Worm (Caenorhabditis elegans) whole organism, early embryonic: ENCODE results near the gene msp-31.
A peak's percentile ranks its signal among the peaks of the same experiment; 100 is the strongest.

Experiments
- B0310.2 ChIP-seq: sonication (generic microtip); optimal IDR thresholded peaks from 2 replicates; lab custom pipeline; 2016; ENCODE audit warnings: mild to moderate bottlenecking, missing genetic modification characterization, missing compliant biosample characterization
- F13C5.2 ChIP-seq: sonication (generic microtip); optimal IDR thresholded peaks from 2 replicates; lab custom pipeline; 2017; ENCODE audit warnings: mild to moderate bottlenecking, missing genetic modification characterization, inconsistent platforms, missing compliant biosample characterization
- aly-1 ChIP-seq: sonication (generic microtip); optimal IDR thresholded peaks from 2 replicates; lab custom pipeline; 2016; ENCODE audit warnings: missing genetic modification characterization, missing compliant biosample characterization
- ama-1 ChIP-seq: fragments of 150-350 bp; optimal IDR thresholded peaks from 2 replicates; lab custom pipeline; 2014
- ceh-13 ChIP-seq: fragments of 200-800 bp; sonication (Bioruptor generic); optimal IDR thresholded peaks from 2 replicates; lab custom pipeline; 2018; ENCODE audit warnings: mild to moderate bottlenecking, missing genetic modification characterization, missing compliant biosample characterization
- ceh-36 ChIP-seq: sonication (generic microtip); optimal IDR thresholded peaks from 2 replicates; lab custom pipeline; 2016; ENCODE audit warnings: missing genetic modification characterization, inconsistent platforms, missing compliant biosample characterization
- ets-7 ChIP-seq: sonication (generic microtip); optimal IDR thresholded peaks from 2 replicates; lab custom pipeline; 2016; ENCODE audit warnings: missing genotype, missing genetic modification characterization, missing compliant biosample characterization
- flt-1 ChIP-seq: fragments of 200-800 bp; sonication (Bioruptor generic); IDR thresholded peaks from 2 replicates; pipeline ENCODE4 v1.3.6; 2022; ENCODE audit warnings: missing genetic modification characterization, missing compliant biosample characterization
- hmbx-1 ChIP-seq: sonication (generic microtip); optimal IDR thresholded peaks from 2 replicates; lab custom pipeline; 2016; ENCODE audit warnings: mild to moderate bottlenecking, missing genetic modification characterization, missing compliant biosample characterization
- hmg-4 ChIP-seq: fragments of 200-800 bp; sonication (Bioruptor generic); optimal IDR thresholded peaks from 2 replicates; lab custom pipeline; 2018; ENCODE audit warnings: mild to moderate bottlenecking, missing genetic modification characterization, missing compliant biosample characterization
- hnd-1 ChIP-seq: sonication (generic microtip); optimal IDR thresholded peaks from 2 replicates; lab custom pipeline; 2016; ENCODE audit warnings: missing genetic modification characterization, missing compliant biosample characterization
- pes-1 ChIP-seq: fragments of 200-800 bp; sonication (Bioruptor generic); IDR thresholded peaks from 2 replicates; pipeline ENCODE4 v1.3.6; 2022; ENCODE audit warnings: missing genetic modification reagents, missing genetic modification characterization, missing compliant biosample characterization
- scrt-1 ChIP-seq: fragments of 200-800 bp; sonication (Bioruptor generic); IDR thresholded peaks from 2 replicates; pipeline ENCODE4 v1.3.6; 2022; ENCODE audit warnings: missing genetic modification characterization, missing compliant biosample characterization
- sea-1 ChIP-seq: fragments of 200-800 bp; sonication (Bioruptor generic); conservative IDR thresholded peaks from 2 replicates; pipeline ENCODE4 v1.3.6; 2022; ENCODE audit warnings: missing genetic modification characterization, missing compliant biosample characterization
- tbx-11 ChIP-seq: fragments of 200-800 bp; sonication (Bioruptor generic); IDR thresholded peaks from 2 replicates; pipeline ENCODE4 v1.3.6; 2022; ENCODE audit warnings: missing genetic modification characterization, missing compliant biosample characterization
- tbx-37 ChIP-seq: fragments of 200-800 bp; sonication (Bioruptor generic); conservative IDR thresholded peaks from 2 replicates; pipeline ENCODE4 v1.3.6; 2022; ENCODE audit warnings: missing genetic modification reagents, missing genetic modification characterization, missing compliant biosample characterization
- tra-4 ChIP-seq: sonication (generic microtip); optimal IDR thresholded peaks from 2 replicates; lab custom pipeline; 2017; ENCODE audit warnings: missing genetic modification characterization, missing compliant biosample characterization

Gene msp-31

ce11 chrII:4876091-4876490, 40.3 kb downstream of the msp-31 start, which contains the start of gene F11G11.13:
TSS of gene F11G11.13 (minus strand) at chrII:4876179.
- no peak for TF ChIP-seq ceh-36 (tag; lab: Kevin White, UChicago)
- no peak for TF ChIP-seq ets-7 (tag; lab: Kevin White, UChicago)
- TF ChIP-seq tbx-37 (GFP tag; lab: Robert Waterston, UW) = no peak
- TF ChIP-seq pes-1 (GFP tag; lab: Robert Waterston, UW) = no peak
- TF ChIP-seq flt-1 (GFP tag; lab: Robert Waterston, UW) = no peak
- no peak for TF ChIP-seq hmg-4 (GFP tag; lab: Kevin White, UChicago)
- no peak for TF ChIP-seq aly-1 (tag; lab: Kevin White, UChicago)
- no peak for TF ChIP-seq hnd-1 (tag; lab: Kevin White, UChicago)
- no peak for TF ChIP-seq scrt-1 (GFP tag; lab: Robert Waterston, UW)
- TF ChIP-seq sea-1 = no peak
- no peak for TF ChIP-seq hmbx-1 (tag; lab: Kevin White, UChicago)
- no peak for TF ChIP-seq ama-1 (lab: Kevin White, UChicago)
- TF ChIP-seq B0310.2 (tag; lab: Kevin White, UChicago) = no peak

DNA sequence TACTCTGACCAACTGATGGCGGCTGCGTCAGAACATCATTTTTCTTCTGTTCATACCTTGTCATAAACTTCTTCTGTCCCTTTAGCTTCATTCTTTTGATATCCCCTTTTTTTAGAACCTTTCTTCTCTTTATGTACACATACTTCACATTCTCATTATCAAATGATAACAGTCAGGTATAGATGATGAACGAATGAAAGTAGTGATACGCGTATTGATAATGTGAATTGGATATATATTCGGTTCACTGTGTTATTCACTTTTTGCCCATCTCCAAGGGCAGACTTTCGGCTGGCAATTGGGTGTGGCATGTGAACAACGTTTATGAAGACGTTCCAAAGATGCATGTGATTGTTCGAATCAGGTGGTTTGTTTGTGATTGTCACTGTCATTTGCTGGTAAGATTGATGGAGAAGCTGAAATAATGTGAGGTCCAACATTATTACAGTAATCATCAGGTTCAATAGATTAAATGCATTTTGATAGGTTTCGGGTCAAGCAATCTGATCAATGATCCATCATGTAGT, 42.0 kb downstream of the msp-31 start, which contains the start of gene F11G11.15:
Gene F11G11.15 (plus strand): TSS at position 511 of the 527 bp plus-strand sequence.
- TF ChIP-seq scrt-1 (GFP tag; lab: Robert Waterston, UW) (no peak), sea-1 (no peak), tbx-37 (GFP tag; lab: Robert Waterston, UW) (no peak), tra-4 (tag; lab: Kevin White, UChicago) (no peak)

- TF ChIP-seq hmbx-1 (tag; lab: Kevin White, UChicago) (no peak), F13C5.2 (tag; lab: Kevin White, UChicago) (no peak), tra-4 (tag; lab: Kevin White, UChicago) (no peak), hnd-1 (tag; lab: Kevin White, UChicago) (no peak), flt-1 (GFP tag; lab: Robert Waterston, UW) (no peak), ceh-13 (GFP tag; lab: Kevin White, UChicago) (no peak), sea-1 (no peak), pes-1 (GFP tag; lab: Robert Waterston, UW) (no peak)
These were observed 43.3 kb downstream of the msp-31 start, which contains the start of gene col-73 for ce11 chrII:4873029-4873428. TSS of gene col-73 (minus strand) at chrII:4873129.

ce11 chrII:4872359-4872758, 44.0 kb downstream of the msp-31 start:
- 0 out of 2 replicates have a peak, but pooled peaks have one; percentile 24 for TF ChIP-seq sea-1

ce11 chrII:4871834-4872233, 44.5 kb downstream of the msp-31 start:
- TF ChIP-seq flt-1 (GFP tag; lab: Robert Waterston, UW) (no peak), pes-1 (GFP tag; lab: Robert Waterston, UW) (no peak), ceh-36 (tag; lab: Kevin White, UChicago) (no peak), ets-7 (tag; lab: Kevin White, UChicago) (no peak), tra-4 (tag; lab: Kevin White, UChicago) (no peak), hmg-4 (GFP tag; lab: Kevin White, UChicago) (no peak), scrt-1 (GFP tag; lab: Robert Waterston, UW) (no peak), hmbx-1 (tag; lab: Kevin White, UChicago) (no peak), B0310.2 (tag; lab: Kevin White, UChicago) (no peak)

- no peak for TF ChIP-seq sea-1
- no peak for TF ChIP-seq tbx-11 (GFP tag; lab: Robert Waterston, UW)
- no peak for TF ChIP-seq aly-1 (tag; lab: Kevin White, UChicago)
- no peak for TF ChIP-seq B0310.2 (tag; lab: Kevin White, UChicago)
- TF ChIP-seq ama-1 (lab: Kevin White, UChicago) = no peak
- TF ChIP-seq ceh-13 (GFP tag; lab: Kevin White, UChicago) = no peak
- no peak for TF ChIP-seq hnd-1 (tag; lab: Kevin White, UChicago)
These were observed 45.7 kb downstream of the msp-31 start, which contains the start of gene col-20 for ce11 chrII:4870691-4871090. TSS of gene col-20 (minus strand) at chrII:4870791.

- TF ChIP-seq flt-1 (GFP tag; lab: Robert Waterston, UW) = no peak
- TF ChIP-seq scrt-1 (GFP tag; lab: Robert Waterston, UW) = no peak
- no peak for TF ChIP-seq ceh-13 (GFP tag; lab: Kevin White, UChicago)
- no peak for TF ChIP-seq sea-1
- TF ChIP-seq hmg-4 (GFP tag; lab: Kevin White, UChicago) = no peak
- no peak for TF ChIP-seq hmbx-1 (tag; lab: Kevin White, UChicago)
- no peak for TF ChIP-seq aly-1 (tag; lab: Kevin White, UChicago)
- no peak for TF ChIP-seq B0310.2 (tag; lab: Kevin White, UChicago)
- TF ChIP-seq tbx-11 (GFP tag; lab: Robert Waterston, UW) = 0 out of 2 replicates have a peak, but pooled peaks have one; percentile 39
These were observed 46.5 kb downstream of the msp-31 start for ce11 chrII:4869793-4870343.

- TF ChIP-seq hnd-1 (tag; lab: Kevin White, UChicago) (no peak), flt-1 (GFP tag; lab: Robert Waterston, UW) (no peak), ceh-36 (tag; lab: Kevin White, UChicago) (no peak), scrt-1 (GFP tag; lab: Robert Waterston, UW) (no peak), ets-7 (tag; lab: Kevin White, UChicago) (no peak), tbx-37 (GFP tag; lab: Robert Waterston, UW) (no peak), F13C5.2 (tag; lab: Kevin White, UChicago) (no peak), hmbx-1 (tag; lab: Kevin White, UChicago) (no peak), B0310.2 (tag; lab: Kevin White, UChicago) (no peak), aly-1 (tag; lab: Kevin White, UChicago) (no peak), hmg-4 (GFP tag; lab: Kevin White, UChicago) (no peak), tbx-11 (GFP tag; lab: Robert Waterston, UW) (no peak), ceh-13 (GFP tag; lab: Kevin White, UChicago) (no peak), ama-1 (lab: Kevin White, UChicago) (no peak), pes-1 (GFP tag; lab: Robert Waterston, UW) (no peak), sea-1 (no peak), tra-4 (tag; lab: Kevin White, UChicago) (no peak)
These were observed 48.9 kb downstream of the msp-31 start, which contains the start of gene col-17 for ce11 chrII:4867476-4867875. TSS of gene col-17 (minus strand) at chrII:4867576.
